Worm (Caenorhabditis elegans) whole organism, L4 larva: ENCODE data around the gene R02F2.8.

Experiments
- ama-1 ChIP-seq: fragments of 150-350 bp; optimal IDR thresholded peaks from 2 replicates; lab custom pipeline; 2014; ENCODE audit warnings: inconsistent platforms, mixed read lengths
- cey-2 ChIP-seq: sonication (generic microtip); optimal IDR thresholded peaks from 3 replicates; lab custom pipeline; 2017; ENCODE audit warnings: missing genetic modification characterization, mild to moderate bottlenecking, missing compliant biosample characterization, antibody characterized with exemption, borderline replicate concordance; ENCODE audit not compliant: insufficient read depth
- fos-1 ChIP-seq: fragments of 150-350 bp; optimal IDR thresholded peaks from 2 replicates; lab custom pipeline; 2014; ENCODE audit warnings: missing biosample characterization, missing genetic modification characterization
- jun-1 ChIP-seq: fragments of 150-350 bp; optimal IDR thresholded peaks from 2 replicates; lab custom pipeline; 2014; ENCODE audit warnings: missing biosample characterization, missing genetic modification reagents, missing genetic modification characterization
- lin-39 ChIP-seq: fragments of 150-350 bp; optimal IDR thresholded peaks from 2 replicates; lab custom pipeline; 2014; ENCODE audit warnings: missing biosample characterization, missing genetic modification reagents, missing genetic modification characterization
- nhr-11 ChIP-seq: fragments of 150-350 bp; optimal IDR thresholded peaks from 2 replicates; lab custom pipeline; 2014; ENCODE audit warnings: missing biosample characterization, missing genetic modification characterization
- nhr-28 ChIP-seq: fragments of 150-350 bp; optimal IDR thresholded peaks from 2 replicates; lab custom pipeline; 2014; ENCODE audit warnings: missing biosample characterization, missing genetic modification characterization
- nhr-42 ChIP-seq: fragments of 200-800 bp; sonication (Bioruptor generic); IDR thresholded peaks from 2 replicates; pipeline ENCODE4 v1.3.6; 2022; ENCODE audit warnings: missing genetic modification characterization, missing compliant biosample characterization
- skn-1 ChIP-seq: fragments of 150-350 bp; optimal IDR thresholded peaks from 2 replicates; lab custom pipeline; 2014; ENCODE audit warnings: missing biosample characterization, missing genetic modification characterization

DNA sequence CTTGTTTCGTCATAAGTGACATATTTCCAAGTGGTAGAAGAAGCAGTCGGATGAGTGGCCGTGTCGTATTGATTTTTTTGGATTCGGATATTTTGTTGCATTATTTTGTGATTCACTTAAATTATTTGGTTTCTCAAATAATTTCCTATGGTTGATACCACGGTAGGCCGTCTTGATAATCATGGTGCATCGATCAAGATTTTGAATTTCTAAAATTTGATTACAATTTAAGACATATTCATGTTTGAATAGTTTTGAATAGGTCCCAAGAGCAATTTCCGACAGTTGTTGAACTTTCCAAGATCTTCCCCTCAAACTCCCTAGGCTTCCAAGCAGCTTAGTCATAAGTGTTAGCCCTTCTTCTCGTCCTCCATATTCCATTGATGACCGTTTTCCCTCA lies 26.9 kb upstream of the R02F2.8 start, which contains the start of gene D1044.4:
- no peak for TF ChIP-seq nhr-11
- no peak for TF ChIP-seq nhr-28 (tag; lab: Kevin White, UChicago)
- TF ChIP-seq fos-1 (tag; lab: Kevin White, UChicago) = no peak
- no peak for TF ChIP-seq jun-1 (tag; lab: Kevin White, UChicago)
- no peak for TF ChIP-seq ama-1 (lab: Kevin White, UChicago)
- TF ChIP-seq cey-2 (tag; lab: Kevin White, UChicago) = no peak
- no peak for TF ChIP-seq lin-39 (tag; lab: Kevin White, UChicago)
- TF ChIP-seq skn-1 = no peak
- TF ChIP-seq nhr-42 = no peak
